Worm (Caenorhabditis elegans): Measurements from ENCODE around the gene ndub-11.

ce11 chrIV:8105083-8105482 lies 24.9 kb downstream of the ndub-11 start:
- no peak for TF ChIP-seq ztf-3 (GFP tag; optimal IDR thresholded peaks at IDR 0.05)
- TF ChIP-seq chd-7 (tag; optimal IDR thresholded peaks at IDR 0.05), result no peak
- TF ChIP-seq cebp-1 (GFP tag; IDR thresholded peaks at IDR 0.05), result no peak
- TF ChIP-seq cebp-1 (tag; optimal IDR thresholded peaks at IDR 0.05), result no peak
- no peak for TF ChIP-seq ceh-58 (GFP tag; IDR thresholded peaks at IDR 0.05)
- no peak for TF ChIP-seq unc-62 (GFP tag; optimal IDR thresholded peaks at IDR 0.05)
- TF ChIP-seq B0019.2 (GFP tag; conservative IDR thresholded peaks at IDR 0.05), result no peak
- no peak for TF ChIP-seq hmg-20 (GFP tag; IDR thresholded peaks at IDR 0.05)
- TF ChIP-seq egrh-3 (GFP tag; IDR thresholded peaks at IDR 0.05), result no peak
- no peak for TF ChIP-seq lsy-27 (tag; optimal IDR thresholded peaks at IDR 0.05; ENCODE audit: borderline replicate concordance, insufficient read depth)
